Worm (Caenorhabditis elegans) whole organism, young adult: ENCODE results near the gene uig-1.

Experiments
- F39B2.1 ChIP-seq: fragments of 200-800 bp; sonication (Bioruptor generic); IDR thresholded peaks from 2 replicates; pipeline ENCODE4 v1.3.6; 2022; ENCODE audit warnings: missing genetic modification reagents, missing genetic modification characterization, missing compliant biosample characterization
- T07F8.4 ChIP-seq: sonication (generic microtip); optimal IDR thresholded peaks from 2 replicates; lab custom pipeline; 2016; ENCODE audit warnings: mild to moderate bottlenecking, missing genetic modification characterization, moderate library complexity, missing compliant biosample characterization
- ceh-27 ChIP-seq: fragments of 200-800 bp; sonication (Bioruptor generic); optimal IDR thresholded peaks from 2 replicates; lab custom pipeline; 2018; ENCODE audit warnings: mild to moderate bottlenecking, missing genetic modification characterization, moderate library complexity, missing compliant biosample characterization
- egrh-3 ChIP-seq: fragments of 200-800 bp; sonication (Bioruptor generic); IDR thresholded peaks from 2 replicates; pipeline ENCODE4 v1.3.6; 2022; ENCODE audit warnings: missing genetic modification reagents, missing genetic modification characterization, missing compliant biosample characterization
- mel-28 ChIP-seq: sonication (generic microtip); optimal IDR thresholded peaks from 2 replicates; lab custom pipeline; 2016; ENCODE audit warnings: borderline replicate concordance, mild to moderate bottlenecking, missing genetic modification characterization, missing compliant biosample characterization
- nfyb-1 ChIP-seq: fragments of 200-800 bp; sonication (Bioruptor generic); IDR thresholded peaks from 2 replicates; pipeline ENCODE4 v1.3.6; 2022; ENCODE audit warnings: missing genetic modification reagents, missing genetic modification characterization, missing compliant biosample characterization
- pbrm-1 ChIP-seq: fragments of 200-800 bp; sonication (Bioruptor generic); IDR thresholded peaks from 2 replicates; pipeline ENCODE4 v1.3.6; 2022; ENCODE audit warnings: missing genetic modification reagents, missing genetic modification characterization, missing compliant biosample characterization
- rec-8 ChIP-seq, 2 experiments: sonication (generic microtip); optimal IDR thresholded peaks; 2 replicates each; lab custom pipeline; 2016; ENCODE audit warnings: mild to moderate bottlenecking in 2 of 2, missing genetic modification characterization in 2 of 2, missing genetic modification reagents in 2 of 2, missing genotype in 2 of 2, missing biosample characterization in 1 of 2, missing compliant biosample characterization in 1 of 2, moderate library complexity in 1 of 2

DNA sequence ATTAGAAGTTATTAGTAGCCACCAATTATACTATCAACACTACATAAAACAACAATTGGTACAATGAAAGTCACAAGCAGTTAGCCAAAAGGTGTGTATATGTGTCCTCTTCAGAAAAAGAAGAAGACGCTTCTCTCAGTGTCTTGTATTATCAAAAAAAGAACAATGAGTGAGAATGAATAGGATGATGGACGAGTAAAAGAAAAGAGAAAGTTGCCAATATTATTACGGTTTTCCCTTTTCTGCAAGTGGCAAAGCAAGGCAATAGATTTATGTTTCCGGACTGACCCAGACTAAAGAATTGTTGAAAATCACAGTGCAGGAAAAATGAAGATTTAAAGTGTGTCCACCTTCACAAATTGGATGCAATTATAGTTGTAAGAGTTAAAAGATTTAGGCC is 15.4 kb downstream of the uig-1 start:
- TF ChIP-seq F39B2.1 (no peak), nfyb-1 (GFP tag; lab: Robert Waterston, UW) (no peak), T07F8.4 (tag; lab: Kevin White, UChicago) (no peak), egrh-3 (no peak), rec-8 (tag; optimal IDR thresholded peaks at IDR 0.05; lab: Kevin White, UChicago) (no peak), mel-28 (tag; lab: Kevin White, UChicago) (no peak), pbrm-1 (no peak), ceh-27 (GFP tag; lab: Kevin White, UChicago) (no peak)
